Fruit fly (Drosophila melanogaster) whole organism, embryonic: ENCODE measurements around the gene CG33502.

Source experiments
- ATbp ChIP-seq: fragments of 200-800 bp; sonication (Bioruptor generic); optimal IDR thresholded peaks from 2 replicates; lab custom pipeline; 2017; ENCODE audit warnings: missing biosample characterization, mild to moderate bottlenecking, missing genetic modification characterization, missing genetic modification reagents
- CG10274 ChIP-seq: fragments of 200-800 bp; sonication (Bioruptor generic); optimal IDR thresholded peaks from 3 replicates; lab custom pipeline; 2017; ENCODE audit warnings: missing biosample characterization, mild to moderate bottlenecking, missing genetic modification characterization
- CG10321 ChIP-seq: fragments of 200-800 bp; sonication (Bioruptor generic); IDR thresholded peaks from 2 replicates; pipeline ENCODE4 v1.3.6; 2022; ENCODE audit warnings: missing biosample characterization, missing genetic modification characterization
- CG10366 ChIP-seq: fragments of 200-800 bp; sonication (Bioruptor generic); IDR thresholded peaks from 2 replicates; pipeline ENCODE4 v1.3.6; 2022; ENCODE audit warnings: missing biosample characterization, missing genetic modification characterization
- CG10654 ChIP-seq: fragments of 200-800 bp; sonication (Bioruptor generic); optimal IDR thresholded peaks from 2 replicates; lab custom pipeline; 2016; ENCODE audit warnings: missing biosample characterization, missing genetic modification characterization
- CG11695 ChIP-seq: fragments of 200-800 bp; sonication (Bioruptor generic); IDR thresholded peaks from 3 replicates; pipeline ENCODE4 v1.3.6; 2022; ENCODE audit warnings: missing biosample characterization, missing genetic modification characterization
- CG12744 ChIP-seq: fragments of 200-800 bp; sonication (Bioruptor generic); optimal IDR thresholded peaks from 2 replicates; lab custom pipeline; 2016; ENCODE audit warnings: missing biosample characterization, missing genetic modification characterization
- CG16863 ChIP-seq: fragments of 200-800 bp; sonication (Bioruptor generic); optimal IDR thresholded peaks from 3 replicates; lab custom pipeline; 2016; ENCODE audit warnings: missing biosample characterization, missing genetic modification characterization
- CG17328 ChIP-seq: fragments of 200-800 bp; sonication (Bioruptor generic); IDR thresholded peaks from 2 replicates; pipeline ENCODE4 v1.3.6; 2022; ENCODE audit warnings: missing biosample characterization, missing genetic modification characterization
- CG17912 ChIP-seq: fragments of 200-800 bp; sonication (Bioruptor generic); optimal IDR thresholded peaks from 2 replicates; lab custom pipeline; 2018; ENCODE audit warnings: missing biosample characterization, mild to moderate bottlenecking, missing genetic modification characterization
- CG3838 ChIP-seq: fragments of 200-800 bp; sonication (Bioruptor generic); optimal IDR thresholded peaks from 3 replicates; lab custom pipeline; 2016; ENCODE audit warnings: missing biosample characterization, missing genetic modification characterization
- CG4617 ChIP-seq: fragments of 200-800 bp; sonication (Bioruptor generic); optimal IDR thresholded peaks from 3 replicates; lab custom pipeline; 2016; ENCODE audit warnings: missing biosample characterization, missing genetic modification characterization, borderline replicate concordance
- CG5180 ChIP-seq: fragments of 200-800 bp; sonication (Bioruptor generic); optimal IDR thresholded peaks from 3 replicates; lab custom pipeline; 2017; ENCODE audit warnings: missing biosample characterization, missing genetic modification characterization, mild to moderate bottlenecking, moderate library complexity, missing genetic modification reagents
- CG7928 ChIP-seq: fragments of 200-800 bp; sonication (Bioruptor generic); optimal IDR thresholded peaks from 2 replicates; lab custom pipeline; 2017; ENCODE audit warnings: missing biosample characterization, mild to moderate bottlenecking, missing genetic modification characterization
- CG8281 ChIP-seq: fragments of 200-800 bp; sonication (Bioruptor generic); optimal IDR thresholded peaks from 2 replicates; lab custom pipeline; 2018; ENCODE audit warnings: missing biosample characterization, mild to moderate bottlenecking, missing genetic modification characterization, moderate library complexity
- CG8924 ChIP-seq: fragments of 200-800 bp; optimal IDR thresholded peaks from 3 replicates; lab custom pipeline; 2019; ENCODE audit warnings: missing biosample characterization, mild to moderate bottlenecking, missing genetic modification characterization, moderate library complexity
- CG9215 ChIP-seq: fragments of 200-800 bp; sonication (Bioruptor generic); IDR thresholded peaks from 2 replicates; pipeline ENCODE4 v1.3.6; 2022; ENCODE audit warnings: missing biosample characterization, missing genetic modification characterization
- Camta ChIP-seq: fragments of 200-800 bp; sonication (Bioruptor generic); optimal IDR thresholded peaks from 2 replicates; lab custom pipeline; 2016; ENCODE audit warnings: missing biosample characterization, missing genetic modification characterization
- Dad ChIP-seq: fragments of 200-800 bp; sonication (Bioruptor generic); optimal IDR thresholded peaks from 3 replicates; lab custom pipeline; 2016; ENCODE audit warnings: missing biosample characterization, missing genetic modification characterization
- Hey ChIP-seq: fragments of 200-800 bp; sonication (Bioruptor generic); optimal IDR thresholded peaks from 3 replicates; lab custom pipeline; 2018; ENCODE audit warnings: missing biosample characterization, mild to moderate bottlenecking, missing genetic modification characterization
- Hr51 ChIP-seq, 2 experiments: fragments of 200-800 bp; sonication (Bioruptor generic); optimal IDR thresholded peaks; 2 replicates in 1 of 2; 3 replicates in 1 of 2; lab custom pipeline; 2016 to 2018; ENCODE audit warnings: missing biosample characterization in 2 of 2, missing genetic modification characterization in 2 of 2, mild to moderate bottlenecking in 1 of 2, moderate library complexity in 1 of 2
- MTF-1 ChIP-seq: fragments of 200-800 bp; sonication (Bioruptor generic); optimal IDR thresholded peaks from 2 replicates; lab custom pipeline; 2018; ENCODE audit warnings: missing biosample characterization, mild to moderate bottlenecking, missing genetic modification characterization, borderline replicate concordance
- Meics ChIP-seq: fragments of 200-800 bp; sonication (Bioruptor generic); optimal IDR thresholded peaks from 2 replicates; lab custom pipeline; 2017; ENCODE audit warnings: missing biosample characterization, mild to moderate bottlenecking, missing genetic modification characterization
- Mrtf ChIP-seq: fragments of 200-800 bp; sonication (Bioruptor generic); IDR thresholded peaks from 3 replicates; pipeline ENCODE4 v1.3.6; 2022; ENCODE audit warnings: missing biosample characterization, missing genetic modification characterization
- Rx ChIP-seq: fragments of 200-800 bp; sonication (Bioruptor generic); IDR thresholded peaks from 2 replicates; pipeline ENCODE4 v1.3.6; 2022; ENCODE audit warnings: missing biosample characterization, missing genetic modification characterization
- Sox102F ChIP-seq: fragments of 200-800 bp; sonication (Bioruptor generic); optimal IDR thresholded peaks from 2 replicates; lab custom pipeline; 2018; ENCODE audit warnings: missing biosample characterization, mild to moderate bottlenecking, missing genetic modification characterization, moderate library complexity
- Xbp1 ChIP-seq: fragments of 200-800 bp; sonication (Bioruptor generic); optimal IDR thresholded peaks from 3 replicates; lab custom pipeline; 2016; ENCODE audit warnings: missing biosample characterization, mild to moderate bottlenecking, missing genetic modification characterization
- ase ChIP-seq: fragments of 200-800 bp; sonication (Bioruptor generic); IDR thresholded peaks from 3 replicates; pipeline ENCODE4 v1.3.6; 2022; ENCODE audit warnings: missing biosample characterization, missing genetic modification characterization
- ash1 ChIP-seq: fragments of 200-800 bp; sonication (Bioruptor generic); optimal IDR thresholded peaks from 2 replicates; lab custom pipeline; 2018; ENCODE audit warnings: missing biosample characterization, mild to moderate bottlenecking, missing genetic modification characterization
- ato ChIP-seq: fragments of 200-800 bp; sonication (Bioruptor generic); IDR thresholded peaks from 2 replicates; pipeline ENCODE4 v1.3.6; 2022; ENCODE audit warnings: missing biosample characterization, missing genetic modification characterization; ENCODE audit not compliant: partially characterized antibody
- bab2 ChIP-seq: fragments of 200-800 bp; sonication (Bioruptor generic); optimal IDR thresholded peaks from 2 replicates; lab custom pipeline; 2016; ENCODE audit warnings: missing biosample characterization, missing genetic modification characterization
- bbx ChIP-seq: fragments of 200-800 bp; sonication (Bioruptor generic); IDR thresholded peaks from 2 replicates; pipeline ENCODE4 v1.3.6; 2022; ENCODE audit warnings: missing biosample characterization, missing genetic modification characterization; ENCODE audit not compliant: partially characterized antibody
- bowl ChIP-seq: fragments of 200-800 bp; sonication (Bioruptor generic); IDR thresholded peaks from 2 replicates; pipeline ENCODE4 v1.3.6; 2022; ENCODE audit warnings: missing biosample characterization, missing genetic modification characterization
- cas ChIP-seq: fragments of 200-800 bp; sonication (Bioruptor generic); IDR thresholded peaks from 2 replicates; pipeline ENCODE4 v1.3.6; 2022; ENCODE audit warnings: missing biosample characterization, missing genetic modification characterization
- cato ChIP-seq: fragments of 200-800 bp; sonication (Bioruptor generic); optimal IDR thresholded peaks from 2 replicates; lab custom pipeline; 2016; ENCODE audit warnings: missing biosample characterization, missing genetic modification characterization, borderline replicate concordance
- cwo ChIP-seq: fragments of 200-800 bp; sonication (Bioruptor generic); optimal IDR thresholded peaks from 3 replicates; lab custom pipeline; 2017; ENCODE audit warnings: missing biosample characterization, missing genetic modification characterization, mild to moderate bottlenecking, moderate library complexity, missing genetic modification reagents
- dpn ChIP-seq, 2 experiments: fragments of 200-800 bp; sonication (Bioruptor generic); optimal IDR thresholded peaks; 3 replicates each; lab custom pipeline; 2016; ENCODE audit warnings: missing biosample characterization in 2 of 2, missing genetic modification characterization in 2 of 2
- ems ChIP-seq: fragments of 200-800 bp; sonication (Bioruptor generic); optimal IDR thresholded peaks from 3 replicates; lab custom pipeline; 2016; ENCODE audit warnings: missing biosample characterization, missing genetic modification characterization
- fru ChIP-seq: fragments of >200 bp; optimal IDR thresholded peaks from 2 replicates; lab custom pipeline; 2017
- her ChIP-seq: fragments of 200-800 bp; sonication (Bioruptor generic); optimal IDR thresholded peaks from 2 replicates; lab custom pipeline; 2016; ENCODE audit warnings: missing biosample characterization, missing genetic modification characterization
- oc ChIP-seq: fragments of 200-800 bp; sonication (Bioruptor generic); optimal IDR thresholded peaks from 2 replicates; lab custom pipeline; 2018; ENCODE audit warnings: missing biosample characterization, mild to moderate bottlenecking, missing genetic modification characterization, moderate library complexity
- onecut ChIP-seq: fragments of 200-800 bp; sonication (Bioruptor generic); IDR thresholded peaks from 2 replicates; pipeline ENCODE4 v1.3.6; 2022; ENCODE audit warnings: missing biosample characterization, missing genetic modification characterization
- pb ChIP-seq: fragments of 200-800 bp; sonication (Bioruptor generic); optimal IDR thresholded peaks from 3 replicates; lab custom pipeline; 2016; ENCODE audit warnings: missing biosample characterization, missing genetic modification characterization
- rib ChIP-seq: fragments of 200-800 bp; sonication (Bioruptor generic); IDR thresholded peaks from 2 replicates; pipeline ENCODE4 v1.3.6; 2022; ENCODE audit warnings: missing biosample characterization, missing genetic modification characterization
- run ChIP-seq: fragments of 200-800 bp; sonication (Bioruptor generic); optimal IDR thresholded peaks from 3 replicates; lab custom pipeline; 2018; ENCODE audit warnings: missing biosample characterization, mild to moderate bottlenecking, missing genetic modification characterization
- shn ChIP-seq: fragments of 200-800 bp; sonication (Bioruptor generic); optimal IDR thresholded peaks from 3 replicates; lab custom pipeline; 2016; ENCODE audit warnings: missing biosample characterization, missing genetic modification characterization
- sim ChIP-seq: fragments of 200-800 bp; sonication (Bioruptor generic); IDR thresholded peaks from 2 replicates; pipeline ENCODE4 v1.3.6; 2022; ENCODE audit warnings: missing biosample characterization, missing genetic modification characterization
- sima ChIP-seq: fragments of 200-800 bp; sonication (Bioruptor generic); optimal IDR thresholded peaks from 2 replicates; lab custom pipeline; 2016; ENCODE audit warnings: missing biosample characterization, missing genetic modification characterization
- tap ChIP-seq: fragments of 200-800 bp; optimal IDR thresholded peaks from 3 replicates; lab custom pipeline; 2019; ENCODE audit warnings: missing biosample characterization, mild to moderate bottlenecking, missing genetic modification characterization, moderate library complexity
- tio ChIP-seq: fragments of 200-800 bp; sonication (Bioruptor generic); optimal IDR thresholded peaks from 2 replicates; lab custom pipeline; 2017; ENCODE audit warnings: missing biosample characterization, missing genetic modification characterization, inconsistent platforms
- vnd ChIP-seq: fragments of 200-800 bp; sonication (Bioruptor generic); IDR thresholded peaks from 3 replicates; pipeline ENCODE4 v1.3.6; 2022; ENCODE audit warnings: missing biosample characterization, missing genetic modification characterization; ENCODE audit not compliant: partially characterized antibody

Gene CG33502

dm6 chrX:21631452-21631851 is 20.1 kb upstream of the CG33502 start (continued):
- TF ChIP-seq cato (GFP tag; lab: Kevin White, UChicago) (peak; percentile 33), fru (no peak), ash1 (GFP tag; lab: Kevin White, UChicago) (no peak), ems (GFP tag; lab: Kevin White, UChicago) (peak; percentile 68), Meics (GFP tag; lab: Kevin White, UChicago) (peak; percentile 59), CG17328 (GFP tag; lab: Robert Waterston, UW) (peak; percentile 34), bbx (GFP tag; lab: Robert Waterston, UW) (no peak), CG17912 (GFP tag; lab: Kevin White, UChicago) (no peak), onecut (GFP tag; lab: Robert Waterston, UW) (peak; percentile 76), CG10654 (GFP tag; lab: Kevin White, UChicago) (peak; percentile 59), CG5180 (peak; percentile 41), Xbp1 (GFP tag; lab: Kevin White, UChicago) (peak; percentile 80), CG16863 (GFP tag; lab: Kevin White, UChicago) (peak; percentile 67), CG8281 (peak; percentile 17), Dad (GFP tag; lab: Kevin White, UChicago) (peak; percentile 37), cwo (peak; percentile 28), CG7928 (GFP tag; lab: Kevin White, UChicago) (no peak), pb (GFP tag; lab: Kevin White, UChicago) (peak; percentile 45), MTF-1 (GFP tag; lab: Kevin White, UChicago) (peak; percentile 7), Camta (GFP tag; lab: Kevin White, UChicago) (peak; percentile 49), CG10274 (GFP tag; lab: Kevin White, UChicago) (no peak), bab2 (peak; percentile 65), Sox102F (GFP tag; lab: Kevin White, UChicago) (peak; percentile 75), Mrtf (GFP tag; lab: Robert Waterston, UW) (no peak), sima (no peak), Hr51 (GFP tag; optimal IDR thresholded peaks at IDR 0.05; lab: Kevin White, UChicago) (peak; percentile 27 to 71), rib (GFP tag; lab: Robert Waterston, UW) (no peak), vnd (GFP tag; lab: Robert Waterston, UW) (no peak), her (GFP tag; lab: Kevin White, UChicago) (peak; percentile 38), CG9215 (GFP tag; lab: Robert Waterston, UW) (no peak; the same call in 1 of the 2 replicates), cas (GFP tag; lab: Robert Waterston, UW) (no peak), CG11695 (no peak), CG4617 (GFP tag; lab: Kevin White, UChicago) (peak; percentile 5), CG12744 (peak; percentile 55), tap (tag; lab: Kevin White, UChicago) (peak; percentile 46), ato (GFP tag; lab: Robert Waterston, UW) (no peak), ase (no peak), dpn (GFP tag; optimal IDR thresholded peaks at IDR 0.05; lab: Kevin White, UChicago) (peak; percentile 51 to 59), run (tag; lab: Kevin White, UChicago) (no peak), shn (GFP tag; lab: Kevin White, UChicago) (peak; percentile 58), CG10366 (GFP tag; lab: Robert Waterston, UW) (peak; percentile 52), bowl (GFP tag; lab: Robert Waterston, UW) (no peak), oc (tag; lab: Kevin White, UChicago) (peak; percentile 58), CG8924 (peak; percentile 73), Hey (no peak), sim (GFP tag; lab: Robert Waterston, UW) (no peak), tio (peak; percentile 71), Rx (GFP tag; lab: Robert Waterston, UW) (no peak), ATbp (GFP tag; lab: Kevin White, UChicago) (peak; percentile 68), CG10321 (GFP tag; lab: Robert Waterston, UW) (no peak), CG3838 (GFP tag; lab: Kevin White, UChicago) (peak; percentile 29)
